Worm (Caenorhabditis elegans) whole organism, L1 larva: ENCODE measurements around the gene col-74.

ENCODE experiments used
- Y116A8C.19 ChIP-seq: sonication (generic microtip); optimal IDR thresholded peaks from 2 replicates; lab custom pipeline; 2016; ENCODE audit warnings: missing compliant biosample characterization, missing genetic modification characterization, borderline replicate concordance
- aly-2 ChIP-seq: fragments of 150-350 bp; optimal IDR thresholded peaks from 2 replicates; lab custom pipeline; 2014; ENCODE audit warnings: missing biosample characterization, missing genetic modification characterization
- ama-1 ChIP-seq: fragments of 150-350 bp; optimal IDR thresholded peaks from 2 replicates; lab custom pipeline; 2014
- blmp-1 ChIP-seq: fragments of 150-350 bp; optimal IDR thresholded peaks from 2 replicates; lab custom pipeline; 2014; ENCODE audit warnings: missing biosample characterization, missing genetic modification characterization
- efl-1 ChIP-seq, 4 experiments: fragments of 150-350 bp; optimal IDR thresholded peaks in 3 of 4; peaks in 1 of 4; 1 replicate in 1 of 4; 2 replicates in 3 of 4; lab custom pipeline; 2014; ENCODE audit warnings: missing biosample characterization in 2 of 4, missing genetic modification characterization in 2 of 4, missing genetic modification reagents in 2 of 4
- elt-2 ChIP-seq: sonication (generic microtip); optimal IDR thresholded peaks from 2 replicates; lab custom pipeline; 2016; ENCODE audit warnings: missing genetic modification characterization, mild to moderate bottlenecking, inconsistent platforms, missing compliant biosample characterization, missing genetic modification reagents
- elt-3 ChIP-seq, 6 experiments: fragments of 150-350 bp in 1 of 6; sonication (generic microtip); optimal IDR thresholded peaks; 2 replicates each; lab custom pipeline; 2017 to 2018; ENCODE audit warnings: missing biosample characterization in 6 of 6, missing genetic modification characterization in 6 of 6, inconsistent platforms in 1 of 6
- fkh-4 ChIP-seq: sonication (generic microtip); optimal IDR thresholded peaks from 2 replicates; lab custom pipeline; 2016; ENCODE audit warnings: missing compliant biosample characterization, missing genetic modification characterization, borderline replicate concordance
- fkh-8 ChIP-seq: sonication (generic microtip); optimal IDR thresholded peaks from 2 replicates; lab custom pipeline; 2016; ENCODE audit warnings: mild to moderate bottlenecking, missing genetic modification characterization, missing compliant biosample characterization
- fos-1 ChIP-seq: fragments of 150-350 bp; optimal IDR thresholded peaks from 2 replicates; lab custom pipeline; 2014; ENCODE audit warnings: missing biosample characterization, missing genetic modification characterization
- hpl-2 ChIP-seq: fragments of 150-350 bp; optimal IDR thresholded peaks from 2 replicates; lab custom pipeline; 2014; ENCODE audit warnings: missing biosample characterization, missing genetic modification reagents, missing genetic modification characterization
- lin-14 ChIP-seq: fragments of 200-800 bp; sonication (Bioruptor generic); optimal IDR thresholded peaks from 2 replicates; lab custom pipeline; 2018; ENCODE audit warnings: mild to moderate bottlenecking, missing genetic modification characterization, moderate library complexity, missing compliant biosample characterization
- lin-15B ChIP-seq: fragments of 150-350 bp; sonication (generic microtip); optimal IDR thresholded peaks from 3 replicates; lab custom pipeline; 2014; ENCODE audit warnings: missing biosample characterization, missing genetic modification characterization
- lir-3 ChIP-seq: sonication (generic microtip); optimal IDR thresholded peaks from 2 replicates; lab custom pipeline; 2016; ENCODE audit warnings: mild to moderate bottlenecking, missing genetic modification characterization, moderate library complexity, missing compliant biosample characterization; ENCODE audit not compliant: poor library complexity
- mab-9 ChIP-seq: fragments of 200-800 bp; sonication (Bioruptor generic); IDR thresholded peaks from 2 replicates; pipeline ENCODE4 v1.3.6; 2022; ENCODE audit warnings: missing genetic modification reagents, missing genetic modification characterization, missing compliant biosample characterization
- mef-2 ChIP-seq: fragments of 150-350 bp; optimal IDR thresholded peaks from 2 replicates; lab custom pipeline; 2014; ENCODE audit warnings: missing biosample characterization, missing genetic modification characterization
- nhr-20 ChIP-seq: sonication (generic microtip); optimal IDR thresholded peaks from 2 replicates; lab custom pipeline; 2016; ENCODE audit warnings: mild to moderate bottlenecking, missing genetic modification characterization, missing compliant biosample characterization
- nhr-28 ChIP-seq: fragments of 150-350 bp; optimal IDR thresholded peaks from 2 replicates; lab custom pipeline; 2014; ENCODE audit warnings: missing biosample characterization, missing genetic modification characterization
- nhr-77 ChIP-seq: fragments of 150-350 bp; optimal IDR thresholded peaks from 2 replicates; lab custom pipeline; 2014; ENCODE audit warnings: missing biosample characterization, missing genetic modification characterization
- nhr-85 ChIP-seq: sonication (generic microtip); peaks from one replicate; lab custom pipeline; 2016; ENCODE audit warnings: missing genetic modification characterization, inconsistent platforms, missing compliant biosample characterization
- unc-86 ChIP-seq: sonication (generic microtip); optimal IDR thresholded peaks from 2 replicates; lab custom pipeline; 2016; ENCODE audit warnings: missing genetic modification characterization, missing compliant biosample characterization
- vab-15 ChIP-seq: sonication (generic microtip); optimal IDR thresholded peaks from 2 replicates; lab custom pipeline; 2017; ENCODE audit warnings: missing genotype, mild to moderate bottlenecking, missing genetic modification characterization, missing compliant biosample characterization
- zag-1 ChIP-seq: fragments of 150-350 bp; optimal IDR thresholded peaks from 2 replicates; lab custom pipeline; 2014; ENCODE audit warnings: missing biosample characterization, missing genetic modification characterization
- ztf-11 ChIP-seq, 2 experiments: sonication (generic microtip); optimal IDR thresholded peaks; 2 replicates each; lab custom pipeline; 2016 to 2017; ENCODE audit warnings: missing genetic modification characterization in 2 of 2, missing biosample characterization in 1 of 2, missing compliant biosample characterization in 1 of 2

Gene col-74

ce11 chrII:5846181-5846580, 16.0 kb downstream of the col-74 start:
- no peak for TF ChIP-seq mab-9
- no peak for TF ChIP-seq efl-1 (optimal IDR thresholded peaks at IDR 0.05; lab: Kevin White, UChicago)
- peak in 1 of 2 experiments; percentile 27 for TF ChIP-seq efl-1 (GFP tag; optimal IDR thresholded peaks at IDR 0.05 in 1 of 2; lab: Kevin White, UChicago)
- peak; percentile 22 for TF ChIP-seq elt-2 (tag; lab: Kevin White, UChicago)

- no peak for TF ChIP-seq aly-2 (tag; lab: Kevin White, UChicago)
- TF ChIP-seq fkh-8 (tag; lab: Kevin White, UChicago): peak; percentile 25
Observed at ce11 chrII:5852007-5852406, 21.8 kb downstream of the col-74 start, which contains the start of gene H41C03.2. TSS of gene H41C03.2 (minus strand) at chrII:5852107.

ce11 chrII:5853261-5853660, 23.1 kb downstream of the col-74 start:
- no peak for TF ChIP-seq ztf-11 (tag; optimal IDR thresholded peaks at IDR 0.05; lab: Kevin White, UChicago)
- peak; percentile 55 for TF ChIP-seq nhr-85 (tag; lab: Kevin White, UChicago)
- TF ChIP-seq unc-86: no peak
- TF ChIP-seq nhr-28 (tag; lab: Kevin White, UChicago): no peak
- no peak for TF ChIP-seq Y116A8C.19 (tag; lab: Kevin White, UChicago)
- TF ChIP-seq elt-3 (tag; optimal IDR thresholded peaks at IDR 0.05; lab: Kevin White, UChicago): peak in 2 of 6 experiments; percentile 51 to 80
- peak; percentile 73 for TF ChIP-seq blmp-1
- TF ChIP-seq fkh-8 (tag; lab: Kevin White, UChicago): no peak
- TF ChIP-seq nhr-20 (tag; lab: Kevin White, UChicago): no peak
- TF ChIP-seq mef-2 (tag; lab: Kevin White, UChicago): no peak
- no peak for TF ChIP-seq hpl-2

- TF ChIP-seq elt-2 (tag; lab: Kevin White, UChicago) (no peak), vab-15 (tag; lab: Kevin White, UChicago) (no peak), fos-1 (tag; lab: Kevin White, UChicago) (no peak), aly-2 (tag; lab: Kevin White, UChicago) (no peak), zag-1 (tag; lab: Kevin White, UChicago) (no peak), lin-15B (tag; lab: Kevin White, UChicago) (no peak), lin-14 (GFP tag; lab: Kevin White, UChicago) (peak; percentile 17), lir-3 (tag; lab: Kevin White, UChicago) (no peak), Y116A8C.19 (tag; lab: Kevin White, UChicago) (no peak), blmp-1 (peak; percentile 17)
Observed at ce11 chrII:5854122-5854521, 23.9 kb downstream of the col-74 start, which contains the start of gene H41C03.1. TSS of gene H41C03.1 (plus strand) at chrII:5854422.

- no peak for TF ChIP-seq nhr-77 (tag; lab: Kevin White, UChicago)
- peak; percentile 33 for TF ChIP-seq lin-14 (GFP tag; lab: Kevin White, UChicago)
- TF ChIP-seq, all 84 proteins: peak for 1
Observed at ce11 chrII:5858322-5858721, 28.1 kb downstream of the col-74 start, which contains the start of gene F55C12.4. TSS of gene F55C12.4 (minus strand) at chrII:5858422.

- TF ChIP-seq ama-1 (no peak), lin-14 (GFP tag; lab: Kevin White, UChicago) (peak; percentile 49)
Observed at ce11 chrII:5860621-5861020, 30.4 kb downstream of the col-74 start.

ce11 chrII:5863893-5864292, 33.7 kb downstream of the col-74 start, which contains the start of gene tag-234:
TSS of gene tag-234 (plus strand) at chrII:5864193.
- peak; percentile 2 for TF ChIP-seq elt-2 (tag; lab: Kevin White, UChicago)
- TF ChIP-seq hpl-2: no peak

- TF ChIP-seq fkh-4 (tag; lab: Kevin White, UChicago) (no peak), elt-2 (tag; lab: Kevin White, UChicago) (peak; percentile 47)
Observed at ce11 chrII:5865405-5866308, 35.5 kb downstream of the col-74 start, which contains the start of gene F55C12.19. TSS of gene F55C12.19 (plus strand) at chrII:5866139.
